In genomic region chrX:2184563-2184962, dm6 we compare ENCODE assay signal across 1 fruit fly cellular context.
TF ChIP-seq lines count a peak whose summit lies in the region.

Gene Nmd3 (minus strand): TSS chrX:2184668.
Gene CG17776 (plus strand): TSS chrX:2184725.

TF ChIP-seq in whole organism, embryonic, 481 proteins besides CTCF, POLR2A, EP300 and RAD21 (continued from another document):
- no peak for TF ChIP-seq fd102C (GFP tag; optimal IDR thresholded peaks at IDR 0.05; lab: Kevin White, UChicago)
- TF ChIP-seq CG2889 (GFP tag; IDR thresholded peaks at IDR 0.05; lab: Robert Waterston, UW), result no peak
- no peak for TF ChIP-seq CG2678 (tag; optimal IDR thresholded peaks at IDR 0.05; lab: Kevin White, UChicago)
- no peak for TF ChIP-seq run (tag; optimal IDR thresholded peaks at IDR 0.05; lab: Kevin White, UChicago)
- TF ChIP-seq CG13894 (tag; optimal IDR thresholded peaks at IDR 0.05; lab: Kevin White, UChicago), result no peak
- TF ChIP-seq CG8359 (GFP tag; optimal IDR thresholded peaks at IDR 0.05; lab: Kevin White, UChicago; ENCODE audit: borderline replicate concordance), result no peak
- peak; percentile 77 for TF ChIP-seq CG2116 (GFP tag; optimal IDR thresholded peaks at IDR 0.05; lab: Kevin White, UChicago)
- TF ChIP-seq sug (tag; optimal IDR thresholded peaks at IDR 0.05; lab: Kevin White, UChicago), result peak; percentile 45
- TF ChIP-seq CG4404 (GFP tag; IDR thresholded peaks at IDR 0.05; lab: Robert Waterston, UW), result no peak
- TF ChIP-seq Kr (GFP tag; optimal IDR thresholded peaks at IDR 0.05; lab: Kevin White, UChicago), result no peak
- no peak for TF ChIP-seq CG4707 (GFP tag; optimal IDR thresholded peaks at IDR 0.05; lab: Kevin White, UChicago)
- TF ChIP-seq MBD-R2 (GFP tag; IDR thresholded peaks at IDR 0.05; lab: Robert Waterston, UW), result peak; percentile 72; the same call in 1 of the 2 replicates
- peak; percentile 49 for TF ChIP-seq Fer1 (GFP tag; optimal IDR thresholded peaks at IDR 0.05; lab: Kevin White, UChicago)
- no peak for TF ChIP-seq CG11085 (GFP tag; IDR thresholded peaks at IDR 0.05; lab: Robert Waterston, UW)
- TF ChIP-seq CG12299 (tag; optimal IDR thresholded peaks at IDR 0.05; lab: Kevin White, UChicago), result no peak
- no peak for TF ChIP-seq org-1 (GFP tag; optimal IDR thresholded peaks at IDR 0.05; lab: Kevin White, UChicago)
- no peak for TF ChIP-seq yki (optimal IDR thresholded peaks at IDR 0.05; lab: Kevin White, UChicago)
- TF ChIP-seq exex (tag; optimal IDR thresholded peaks at IDR 0.05; lab: Kevin White, UChicago), result peak; percentile 13
- peak; percentile 1 for TF ChIP-seq CG34376 (GFP tag; optimal IDR thresholded peaks at IDR 0.05; lab: Kevin White, UChicago)
- TF ChIP-seq CG15011 (GFP tag; optimal IDR thresholded peaks at IDR 0.05; lab: Kevin White, UChicago), result no peak
- TF ChIP-seq CoRest (tag; optimal IDR thresholded peaks at IDR 0.05; lab: Kevin White, UChicago), result no peak
- TF ChIP-seq CG10267 (tag; optimal IDR thresholded peaks at IDR 0.05; lab: Kevin White, UChicago), result peak; percentile 17
- TF ChIP-seq CG11398 (GFP tag; optimal IDR thresholded peaks at IDR 0.05; lab: Kevin White, UChicago), result no peak
- TF ChIP-seq CG8765 (GFP tag; IDR thresholded peaks at IDR 0.05; lab: Robert Waterston, UW), result no peak
- no peak for TF ChIP-seq tll (GFP tag; optimal IDR thresholded peaks at IDR 0.05; lab: Kevin White, UChicago)
- TF ChIP-seq ase (GFP tag; IDR thresholded peaks at IDR 0.05; lab: Robert Waterston, UW), result no peak
- no peak for TF ChIP-seq bab2 (GFP tag; optimal IDR thresholded peaks at IDR 0.05; lab: Kevin White, UChicago)
- TF ChIP-seq nerfin-2 (GFP tag; IDR thresholded peaks at IDR 0.05; lab: Robert Waterston, UW; ENCODE audit: partially characterized antibody), result peak; percentile 82
- no peak for TF ChIP-seq chif (GFP tag; optimal IDR thresholded peaks at IDR 0.05; lab: Kevin White, UChicago)
- TF ChIP-seq crc (GFP tag; optimal IDR thresholded peaks at IDR 0.05; lab: Kevin White, UChicago), result no peak
- TF ChIP-seq vfl (GFP tag; optimal IDR thresholded peaks at IDR 0.05; lab: Kevin White, UChicago), result no peak
- no peak for TF ChIP-seq CG6654 (GFP tag; optimal IDR thresholded peaks at IDR 0.05; lab: Kevin White, UChicago)
- TF ChIP-seq vnd (GFP tag; IDR thresholded peaks at IDR 0.05; lab: Robert Waterston, UW; ENCODE audit: partially characterized antibody), result peak; percentile 83
- TF ChIP-seq CG31224 (GFP tag; IDR thresholded peaks at IDR 0.05; lab: Robert Waterston, UW), result no peak
- TF ChIP-seq CG8089 (GFP tag; optimal IDR thresholded peaks at IDR 0.05; lab: Kevin White, UChicago), result no peak
- TF ChIP-seq CG18599 (GFP tag; optimal IDR thresholded peaks at IDR 0.05; lab: Kevin White, UChicago), result no peak
- TF ChIP-seq slbo (GFP tag; IDR thresholded peaks at IDR 0.05; lab: Robert Waterston, UW), result no peak
- TF ChIP-seq her (GFP tag; optimal IDR thresholded peaks at IDR 0.05; lab: Kevin White, UChicago), result no peak
- TF ChIP-seq gfzf (GFP tag; optimal IDR thresholded peaks at IDR 0.05; lab: Kevin White, UChicago), result peak; percentile 6
- no peak for TF ChIP-seq CG1024 (GFP tag; IDR thresholded peaks at IDR 0.05; lab: Robert Waterston, UW)
- no peak for TF ChIP-seq otp (GFP tag; IDR thresholded peaks at IDR 0.05; lab: Robert Waterston, UW)
- TF ChIP-seq NC2β (GFP tag; optimal IDR thresholded peaks at IDR 0.05; lab: Kevin White, UChicago), result no peak
- no peak for TF ChIP-seq CG4360 (GFP tag; IDR thresholded peaks at IDR 0.05; lab: Robert Waterston, UW)
- TF ChIP-seq aop (GFP tag; IDR thresholded peaks at IDR 0.05; lab: Robert Waterston, UW), result no peak
- TF ChIP-seq CG9437 (GFP tag; optimal IDR thresholded peaks at IDR 0.05; lab: Kevin White, UChicago), result no peak
- TF ChIP-seq mld (GFP tag; IDR thresholded peaks at IDR 0.05; lab: Robert Waterston, UW; ENCODE audit: partially characterized antibody), result peak; percentile 58; the same call in 1 of the 3 replicates
TF ChIP-seq in whole organism, embryonic: peak in this region for 88.
